Worm (Caenorhabditis elegans): ENCODE results near the gene Y73B3B.3.
"Not testable (repeated sequence)": the region's sequence is repeated elsewhere in the genome, so short reads cannot be mapped to it uniquely, and the experiment has no call there.

DNA sequence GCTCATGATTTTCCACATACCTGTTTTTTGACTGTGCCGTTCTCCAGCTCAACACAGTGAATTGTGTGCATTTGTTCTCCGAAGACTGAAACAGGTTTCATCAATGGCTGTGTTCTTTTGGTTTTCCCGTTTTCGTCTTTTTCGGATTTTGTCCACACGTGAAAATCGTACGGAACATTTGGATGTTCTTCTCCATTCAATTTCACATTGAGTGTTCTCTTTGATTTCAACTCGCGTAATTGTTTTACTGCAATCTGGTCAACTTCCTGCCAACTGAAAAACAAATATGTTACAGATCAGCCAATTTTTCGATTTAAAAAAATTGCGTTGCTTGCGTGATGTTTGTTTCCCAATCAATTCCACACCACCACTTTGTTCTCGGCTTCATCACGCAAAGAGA is 19.6 kb downstream of the Y73B3B.3 start, which contains the start of gene AC8.3:
- not testable (repeated sequence) for TF ChIP-seq Y67H2A.10 (GFP tag; conservative IDR thresholded peaks at IDR 0.05); pha-4 (tag; optimal IDR thresholded peaks at IDR 0.05); nhr-120 (GFP tag; IDR thresholded peaks at IDR 0.05); F39B2.1 (GFP tag; IDR thresholded peaks at IDR 0.05); zfh-2 (GFP tag; conservative IDR thresholded peaks at IDR 0.05); snpc-4 (GFP tag; optimal IDR thresholded peaks at IDR 0.05); snpc-4 (tag; optimal IDR thresholded peaks at IDR 0.05); egrh-3 (GFP tag; IDR thresholded peaks at IDR 0.05); egl-44 (GFP tag; IDR thresholded peaks at IDR 0.05)

Data from whole organism, young adult.